Fruit fly (Drosophila melanogaster): ENCODE results near the gene CG16974.

Gene CG16974

dm6 chr2L:13219281-13220092 is 27.7 kb upstream of the CG16974 start, which contains the start of the genes CG9426 and mRF1 (continued):
- TF ChIP-seq Mad (GFP tag; optimal IDR thresholded peaks at IDR 0.05) (no peak), lilli (GFP tag; optimal IDR thresholded peaks at IDR 0.05) (peak; percentile 62), unc-4 (GFP tag; IDR thresholded peaks at IDR 0.05; ENCODE audit: partially characterized antibody) (peak; percentile 98), CG9215 (GFP tag; IDR thresholded peaks at IDR 0.05) (no peak), usp (GFP tag; optimal IDR thresholded peaks at IDR 0.05) (no peak), Pdp1 (GFP tag; optimal IDR thresholded peaks at IDR 0.05) (peak in 1 of 2 experiments; percentile 84), CG30020 (tag; optimal IDR thresholded peaks at IDR 0.05) (peak; percentile 51), CG7839 (tag; optimal IDR thresholded peaks at IDR 0.05) (peak; percentile 7), Nf-YB (GFP tag; optimal IDR thresholded peaks at IDR 0.05) (peak; percentile 84), gcm (GFP tag; optimal IDR thresholded peaks at IDR 0.05) (no peak), phol (tag; optimal IDR thresholded peaks at IDR 0.05) (peak; percentile 22), CG8290 (GFP tag; optimal IDR thresholded peaks at IDR 0.05) (no peak), CG8290 (tag; optimal IDR thresholded peaks at IDR 0.05) (no peak), CG7963 (GFP tag; IDR thresholded peaks at IDR 0.05; ENCODE audit: partially characterized antibody) (peak; percentile 96), her (GFP tag; optimal IDR thresholded peaks at IDR 0.05) (peak; percentile 22), CG10979 (tag; optimal IDR thresholded peaks at IDR 0.05) (peak; percentile 13), Ada2b (GFP tag; IDR thresholded peaks at IDR 0.05) (no peak), Hsf (GFP tag; optimal IDR thresholded peaks at IDR 0.05) (peak; percentile 31), CG9932 (GFP tag; IDR thresholded peaks at IDR 0.05) (peak; percentile 66; the same call in 1 of the 2 replicates), CG6272 (GFP tag; IDR thresholded peaks at IDR 0.05) (peak; percentile 45; the same call in 1 of the 2 replicates), CG6765 (GFP tag; optimal IDR thresholded peaks at IDR 0.05) (no peak), NK7.1 (GFP tag; optimal IDR thresholded peaks at IDR 0.05) (no peak), Stat92E (GFP tag; optimal IDR thresholded peaks at IDR 0.05) (peak in 1 of 3 experiments; percentile 34), CG4617 (GFP tag; optimal IDR thresholded peaks at IDR 0.05; ENCODE audit: borderline replicate concordance) (peak; percentile 93), tx (GFP tag; optimal IDR thresholded peaks at IDR 0.05) (peak; percentile 10), CG18011 (GFP tag; optimal IDR thresholded peaks at IDR 0.05) (peak; percentile 13), Dad (GFP tag; optimal IDR thresholded peaks at IDR 0.05) (no peak), pho (GFP tag; optimal IDR thresholded peaks at IDR 0.05) (peak; percentile 30), D (optimal IDR thresholded peaks at IDR 0.05) (no peak), D (GFP tag; optimal IDR thresholded peaks at IDR 0.05) (no peak), Opbp (GFP tag; IDR thresholded peaks at IDR 0.05; ENCODE audit: partially characterized antibody) (peak; percentile 97), tll (GFP tag; optimal IDR thresholded peaks at IDR 0.05) (peak in 1 of 2 experiments; percentile 67), CG12769 (tag; optimal IDR thresholded peaks at IDR 0.05) (peak; percentile 41), CG2199 (GFP tag; IDR thresholded peaks at IDR 0.05) (no peak), Sry-δ (GFP tag; optimal IDR thresholded peaks at IDR 0.05) (peak; percentile 96), row (GFP tag; IDR thresholded peaks at IDR 0.05) (peak; percentile 39; the same call in 1 of the 3 replicates), YL-1 (GFP tag; optimal IDR thresholded peaks at IDR 0.05) (peak; percentile 93), CG5180 (GFP tag; optimal IDR thresholded peaks at IDR 0.05) (no peak), Trl (optimal IDR thresholded peaks at IDR 0.05) (no peak), Trl (GFP tag; optimal IDR thresholded peaks at IDR 0.05) (peak; percentile 10), CG11456 (GFP tag; IDR thresholded peaks at IDR 0.05) (no peak), CG17186 (GFP tag; optimal IDR thresholded peaks at IDR 0.05) (peak; percentile 19), CG15479 (GFP tag; optimal IDR thresholded peaks at IDR 0.05) (peak; percentile 16), stwl (tag; optimal IDR thresholded peaks at IDR 0.05) (peak; percentile 73), slp2 (GFP tag; optimal IDR thresholded peaks at IDR 0.05) (no peak), trem (tag; optimal IDR thresholded peaks at IDR 0.05) (peak; percentile 77), CG4854 (GFP tag; optimal IDR thresholded peaks at IDR 0.05) (peak; percentile 22), CG13287 (GFP tag; IDR thresholded peaks at IDR 0.05; ENCODE audit: partially characterized antibody) (peak; percentile 99), Xbp1 (GFP tag; optimal IDR thresholded peaks at IDR 0.05) (peak; percentile 34)
